Worm (Caenorhabditis elegans): Measurements from ENCODE around the gene cfap-20.

cfap-20 gene

ce11 chrIII:3541539-3541938 is 4.2 kb upstream of the cfap-20 start, which contains the start of gene ben-1:
Gene ben-1, minus strand, starts transcription at chrIII:3541639.
- TF ChIP-seq unc-86 (tag; optimal IDR thresholded peaks at IDR 0.05) (no peak), pag-3 (tag; optimal IDR thresholded peaks at IDR 0.05; ENCODE audit: borderline replicate concordance) (no peak), fax-1 (tag; optimal IDR thresholded peaks at IDR 0.05) (no peak), ztf-16 (tag; optimal IDR thresholded peaks at IDR 0.05) (no peak), ref-2 (tag; optimal IDR thresholded peaks at IDR 0.05) (no peak), pax-1 (tag; optimal IDR thresholded peaks at IDR 0.05) (no peak), T23F11.4 (GFP tag; optimal IDR thresholded peaks at IDR 0.05) (no peak), ceh-14 (tag; optimal IDR thresholded peaks at IDR 0.05) (no peak), gmeb-2 (tag; optimal IDR thresholded peaks at IDR 0.05) (no peak), K02D7.2 (tag; optimal IDR thresholded peaks at IDR 0.05) (no peak), ttx-3 (tag; optimal IDR thresholded peaks at IDR 0.05) (no peak), sox-4 (tag; optimal IDR thresholded peaks at IDR 0.05) (no peak), pat-9 (tag; optimal IDR thresholded peaks at IDR 0.05) (no peak), elt-2 (tag; optimal IDR thresholded peaks at IDR 0.05) (no peak)

ce11 chrIII:3541093-3541492 is 3.8 kb upstream of the cfap-20 start:
- TF ChIP-seq hlh-8 (tag; optimal IDR thresholded peaks at IDR 0.05) (no peak), pax-1 (tag; optimal IDR thresholded peaks at IDR 0.05) (no peak), ceh-18 (tag; optimal IDR thresholded peaks at IDR 0.05) (no peak), ets-4 (tag; optimal IDR thresholded peaks at IDR 0.05) (no peak), C38D4.7 (GFP tag; optimal IDR thresholded peaks at IDR 0.05) (no peak), K09A11.1 (tag; optimal IDR thresholded peaks at IDR 0.05; ENCODE audit: insufficient read depth) (no peak), pqm-1 (tag; optimal IDR thresholded peaks at IDR 0.05) (no peak), ceh-34 (tag; optimal IDR thresholded peaks at IDR 0.05) (no peak), elt-4 (tag; optimal IDR thresholded peaks at IDR 0.05) (no peak)

ce11 chrIII:3540424-3540823 is 3.1 kb upstream of the cfap-20 start:
- no peak for TF ChIP-seq unc-86 (tag; optimal IDR thresholded peaks at IDR 0.05)
- TF ChIP-seq ceh-19 (GFP tag; optimal IDR thresholded peaks at IDR 0.05), result no peak
- no peak for TF ChIP-seq hlh-30 (tag; optimal IDR thresholded peaks at IDR 0.05; ENCODE audit: insufficient read depth)
- no peak for TF ChIP-seq unc-3 (GFP tag; conservative IDR thresholded peaks at IDR 0.05)
- TF ChIP-seq unc-3 (tag; optimal IDR thresholded peaks at IDR 0.05), result peak; percentile 16
- TF ChIP-seq K02D7.2 (tag; optimal IDR thresholded peaks at IDR 0.05), result no peak
- no peak for TF ChIP-seq sox-2 (GFP tag; IDR thresholded peaks at IDR 0.05)
- no peak for TF ChIP-seq Y22D7AL.16 (tag; optimal IDR thresholded peaks at IDR 0.05)
- TF ChIP-seq ceh-30 (tag; optimal IDR thresholded peaks at IDR 0.05), result no peak
- TF ChIP-seq npax-4 (tag; optimal IDR thresholded peaks at IDR 0.05), result no peak
- TF ChIP-seq ceh-31 (tag; optimal IDR thresholded peaks at IDR 0.05), result peak; percentile 88
- TF ChIP-seq dmd-4 (tag; optimal IDR thresholded peaks at IDR 0.05; ENCODE audit: borderline replicate concordance), result no peak
- no peak for TF ChIP-seq sox-4 (tag; optimal IDR thresholded peaks at IDR 0.05)
- no peak for TF ChIP-seq ahr-1 (tag; optimal IDR thresholded peaks at IDR 0.05)
- no peak for TF ChIP-seq unc-55 (GFP tag; optimal IDR thresholded peaks at IDR 0.05)
- TF ChIP-seq ceh-48 (tag; optimal IDR thresholded peaks at IDR 0.05), result no peak
- TF ChIP-seq ceh-6 (GFP tag; optimal IDR thresholded peaks at IDR 0.05), result no peak
- no peak for TF ChIP-seq dve-1 (tag; optimal IDR thresholded peaks at IDR 0.05)
- no peak for TF ChIP-seq pax-1 (tag; optimal IDR thresholded peaks at IDR 0.05)
- TF ChIP-seq nfya-1 (tag; optimal IDR thresholded peaks at IDR 0.05), result no peak
- no peak for TF ChIP-seq nhr-11 (tag; optimal IDR thresholded peaks at IDR 0.05)
- TF ChIP-seq sdc-2 (tag; optimal IDR thresholded peaks at IDR 0.05), result no peak
- TF ChIP-seq C38D4.7 (GFP tag; optimal IDR thresholded peaks at IDR 0.05), result no peak
- TF ChIP-seq fkh-6 (tag; optimal IDR thresholded peaks at IDR 0.05), result no peak
- TF ChIP-seq pat-9 (tag; optimal IDR thresholded peaks at IDR 0.05), result no peak
- TF ChIP-seq ceh-9 (tag; optimal IDR thresholded peaks at IDR 0.05), result no peak
- no peak for TF ChIP-seq ceh-34 (tag; optimal IDR thresholded peaks at IDR 0.05)
- no peak for TF ChIP-seq hlh-6 (tag; optimal IDR thresholded peaks at IDR 0.05)
- TF ChIP-seq fkh-10 (GFP tag; optimal IDR thresholded peaks at IDR 0.05), result no peak
- no peak for TF ChIP-seq F13H6.1 (tag; optimal IDR thresholded peaks at IDR 0.05)
- peak; percentile 66 for TF ChIP-seq fax-1 (tag; optimal IDR thresholded peaks at IDR 0.05)
- TF ChIP-seq tbx-7 (tag; optimal IDR thresholded peaks at IDR 0.05), result peak; percentile 70
- TF ChIP-seq zip-5 (tag; optimal IDR thresholded peaks at IDR 0.05), result peak; percentile 64
- peak; percentile 60 for TF ChIP-seq ref-2 (tag; optimal IDR thresholded peaks at IDR 0.05)
- no peak for TF ChIP-seq nhr-232 (tag; optimal IDR thresholded peaks at IDR 0.05)
- no peak for TF ChIP-seq pros-1 (tag; optimal IDR thresholded peaks at IDR 0.05)
- TF ChIP-seq pha-4 (tag; optimal IDR thresholded peaks at IDR 0.05), result no peak
